Worm (Caenorhabditis elegans) whole organism, L1 larva: ENCODE data around the gene mel-46.
A peak's percentile ranks its signal among the peaks of the same experiment; 100 is the strongest.

Experiments used
- C04F5.9 ChIP-seq: sonication (generic microtip); optimal IDR thresholded peaks from 2 replicates; lab custom pipeline; 2016; ENCODE audit warnings: missing genetic modification characterization, missing compliant biosample characterization
- C16A3.4 ChIP-seq: fragments of 150-350 bp; optimal IDR thresholded peaks from 2 replicates; lab custom pipeline; 2014; ENCODE audit warnings: missing biosample characterization, missing genetic modification characterization
- C34B4.2 ChIP-seq: sonication (generic microtip); optimal IDR thresholded peaks from 2 replicates; lab custom pipeline; 2017; ENCODE audit warnings: mild to moderate bottlenecking, missing genetic modification characterization, missing compliant biosample characterization
- Y116A8C.19 ChIP-seq: sonication (generic microtip); optimal IDR thresholded peaks from 2 replicates; lab custom pipeline; 2016; ENCODE audit warnings: missing compliant biosample characterization, missing genetic modification characterization, borderline replicate concordance
- aly-2 ChIP-seq: fragments of 150-350 bp; optimal IDR thresholded peaks from 2 replicates; lab custom pipeline; 2014; ENCODE audit warnings: missing biosample characterization, missing genetic modification characterization
- blmp-1 ChIP-seq: fragments of 150-350 bp; optimal IDR thresholded peaks from 2 replicates; lab custom pipeline; 2014; ENCODE audit warnings: missing biosample characterization, missing genetic modification characterization
- ceh-88 ChIP-seq: fragments of 200-800 bp; sonication (Bioruptor generic); IDR thresholded peaks from 2 replicates; pipeline ENCODE4 v1.3.6; 2022; ENCODE audit warnings: missing genetic modification characterization, missing compliant biosample characterization
- ceh-90 ChIP-seq: sonication (generic microtip); optimal IDR thresholded peaks from 2 replicates; lab custom pipeline; 2016; ENCODE audit warnings: missing genetic modification characterization, missing compliant biosample characterization
- dsc-1 ChIP-seq: sonication (generic microtip); optimal IDR thresholded peaks from 2 replicates; lab custom pipeline; 2016; ENCODE audit warnings: mild to moderate bottlenecking, missing genetic modification characterization, missing compliant biosample characterization
- elt-2 ChIP-seq: sonication (generic microtip); optimal IDR thresholded peaks from 2 replicates; lab custom pipeline; 2016; ENCODE audit warnings: missing genetic modification characterization, mild to moderate bottlenecking, inconsistent platforms, missing compliant biosample characterization, missing genetic modification reagents
- fkh-10 ChIP-seq: sonication (generic microtip); optimal IDR thresholded peaks from 2 replicates; lab custom pipeline; 2017; ENCODE audit warnings: missing biosample characterization, missing genetic modification reagents, missing genetic modification characterization
- fos-1 ChIP-seq: fragments of 150-350 bp; optimal IDR thresholded peaks from 2 replicates; lab custom pipeline; 2014; ENCODE audit warnings: missing biosample characterization, missing genetic modification characterization
- hlh-17 ChIP-seq: fragments of 200-800 bp; sonication (Bioruptor generic); optimal IDR thresholded peaks from 2 replicates; lab custom pipeline; 2018; ENCODE audit warnings: missing genetic modification characterization, mild to moderate bottlenecking, missing compliant biosample characterization, moderate library complexity, borderline replicate concordance
- hlh-4 ChIP-seq: sonication (generic microtip); optimal IDR thresholded peaks from 2 replicates; lab custom pipeline; 2016; ENCODE audit warnings: mild to moderate bottlenecking, missing genetic modification characterization, missing compliant biosample characterization
- irx-1 ChIP-seq: sonication (generic microtip); optimal IDR thresholded peaks from 2 replicates; lab custom pipeline; 2016; ENCODE audit warnings: missing genetic modification characterization, missing compliant biosample characterization
- isw-1 ChIP-seq: fragments of 200-800 bp; sonication (Bioruptor generic); IDR thresholded peaks from 2 replicates; pipeline ENCODE4 v1.3.6; 2022; ENCODE audit warnings: missing genetic modification characterization, missing compliant biosample characterization
- lin-13 ChIP-seq: fragments of 150-350 bp; optimal IDR thresholded peaks from 2 replicates; lab custom pipeline; 2014; ENCODE audit warnings: missing biosample characterization, missing genetic modification reagents, missing genetic modification characterization
- lin-15B ChIP-seq: fragments of 150-350 bp; sonication (generic microtip); optimal IDR thresholded peaks from 3 replicates; lab custom pipeline; 2014; ENCODE audit warnings: missing biosample characterization, missing genetic modification characterization
- lin-35 ChIP-seq, 2 experiments: fragments of 150-350 bp; optimal IDR thresholded peaks; 2 replicates each; lab custom pipeline; 2014; ENCODE audit warnings: missing biosample characterization in 2 of 2, missing genetic modification characterization in 2 of 2, missing genetic modification reagents in 2 of 2
- lir-3 ChIP-seq: sonication (generic microtip); optimal IDR thresholded peaks from 2 replicates; lab custom pipeline; 2016; ENCODE audit warnings: mild to moderate bottlenecking, missing genetic modification characterization, moderate library complexity, missing compliant biosample characterization; ENCODE audit not compliant: poor library complexity
- lsy-2 ChIP-seq, 2 experiments: fragments of 150-350 bp; optimal IDR thresholded peaks; 2 replicates each; lab custom pipeline; 2014; ENCODE audit warnings: missing biosample characterization in 2 of 2, missing genetic modification characterization in 2 of 2
- mab-9 ChIP-seq: fragments of 200-800 bp; sonication (Bioruptor generic); IDR thresholded peaks from 2 replicates; pipeline ENCODE4 v1.3.6; 2022; ENCODE audit warnings: missing genetic modification reagents, missing genetic modification characterization, missing compliant biosample characterization
- mdl-1 ChIP-seq, 2 experiments: fragments of 150-350 bp; optimal IDR thresholded peaks; 2 replicates each; lab custom pipeline; 2014 to 2017; ENCODE audit warnings: missing biosample characterization in 2 of 2, missing genetic modification characterization in 2 of 2, inconsistent platforms in 1 of 2
- mep-1 ChIP-seq: fragments of 150-350 bp; optimal IDR thresholded peaks from 2 replicates; lab custom pipeline; 2014; ENCODE audit warnings: missing biosample characterization, missing genetic modification characterization
- nhr-11 ChIP-seq: fragments of 150-350 bp; optimal IDR thresholded peaks from 2 replicates; lab custom pipeline; 2014; ENCODE audit warnings: missing biosample characterization, missing genetic modification characterization
- nhr-12 ChIP-seq: sonication (generic microtip); optimal IDR thresholded peaks from 2 replicates; lab custom pipeline; 2017; ENCODE audit warnings: missing biosample characterization, missing genetic modification characterization
- nhr-19 ChIP-seq: fragments of 200-800 bp; sonication (Bioruptor generic); conservative IDR thresholded peaks from 2 replicates; pipeline ENCODE4 v1.3.6; 2022; ENCODE audit warnings: missing genetic modification characterization, missing compliant biosample characterization
- nhr-237 ChIP-seq: fragments of 150-350 bp; optimal IDR thresholded peaks from 2 replicates; lab custom pipeline; 2014; ENCODE audit warnings: missing biosample characterization, missing genetic modification characterization
- nhr-28 ChIP-seq: fragments of 150-350 bp; optimal IDR thresholded peaks from 2 replicates; lab custom pipeline; 2014; ENCODE audit warnings: missing biosample characterization, missing genetic modification characterization
- nhr-76 ChIP-seq: sonication (generic microtip); optimal IDR thresholded peaks from 2 replicates; lab custom pipeline; 2017; ENCODE audit warnings: missing biosample characterization, missing genetic modification characterization
- nhr-77 ChIP-seq: fragments of 150-350 bp; optimal IDR thresholded peaks from 2 replicates; lab custom pipeline; 2014; ENCODE audit warnings: missing biosample characterization, missing genetic modification characterization
- pax-3 ChIP-seq: fragments of 200-800 bp; sonication (Bioruptor generic); optimal IDR thresholded peaks from 2 replicates; lab custom pipeline; 2018; ENCODE audit warnings: mild to moderate bottlenecking, missing genetic modification characterization, moderate library complexity, missing compliant biosample characterization
- skn-1 ChIP-seq: fragments of 150-350 bp; optimal IDR thresholded peaks from 2 replicates; lab custom pipeline; 2014; ENCODE audit warnings: missing biosample characterization, missing genetic modification characterization
- snu-23 ChIP-seq: sonication (generic microtip); optimal IDR thresholded peaks from 2 replicates; lab custom pipeline; 2016; ENCODE audit warnings: missing genetic modification characterization, missing compliant biosample characterization
- sox-4 ChIP-seq: sonication (generic microtip); optimal IDR thresholded peaks from 2 replicates; lab custom pipeline; 2016; ENCODE audit warnings: missing genetic modification characterization, missing compliant biosample characterization
- sup-37 ChIP-seq: fragments of 200-800 bp; sonication (Bioruptor generic); optimal IDR thresholded peaks from 2 replicates; lab custom pipeline; 2018; ENCODE audit warnings: mild to moderate bottlenecking, missing genetic modification characterization, missing compliant biosample characterization
- tbx-2 ChIP-seq: sonication (generic microtip); optimal IDR thresholded peaks from 2 replicates; lab custom pipeline; 2016; ENCODE audit warnings: missing genetic modification characterization, missing compliant biosample characterization
- tlp-1 ChIP-seq: fragments of 150-350 bp; optimal IDR thresholded peaks from 2 replicates; lab custom pipeline; 2014; ENCODE audit warnings: missing biosample characterization, missing genetic modification characterization
- unc-30 ChIP-seq: sonication (generic microtip); optimal IDR thresholded peaks from 2 replicates; lab custom pipeline; 2017; ENCODE audit warnings: missing biosample characterization, missing genetic modification characterization
- unc-62 ChIP-seq: fragments of 150-350 bp; optimal IDR thresholded peaks from 2 replicates; lab custom pipeline; 2014; ENCODE audit warnings: missing biosample characterization, missing genetic modification reagents, missing genetic modification characterization
- unc-86 ChIP-seq: sonication (generic microtip); optimal IDR thresholded peaks from 2 replicates; lab custom pipeline; 2016; ENCODE audit warnings: missing genetic modification characterization, missing compliant biosample characterization
- unc-98 ChIP-seq: fragments of 200-800 bp; sonication (Bioruptor generic); IDR thresholded peaks from 2 replicates; pipeline ENCODE4 v1.3.6; 2022; ENCODE audit warnings: missing genetic modification characterization, missing compliant biosample characterization
- vab-15 ChIP-seq: sonication (generic microtip); optimal IDR thresholded peaks from 2 replicates; lab custom pipeline; 2017; ENCODE audit warnings: missing genotype, mild to moderate bottlenecking, missing genetic modification characterization, missing compliant biosample characterization
- xbp-1 ChIP-seq: sonication (generic microtip); optimal IDR thresholded peaks from 2 replicates; lab custom pipeline; 2016; ENCODE audit warnings: missing genetic modification characterization, missing compliant biosample characterization
- zip-4 ChIP-seq: fragments of 200-800 bp; sonication (Bioruptor generic); optimal IDR thresholded peaks from 2 replicates; lab custom pipeline; 2018; ENCODE audit warnings: mild to moderate bottlenecking, missing genetic modification characterization, moderate library complexity, missing compliant biosample characterization
- ztf-11 ChIP-seq, 2 experiments: sonication (generic microtip); optimal IDR thresholded peaks; 2 replicates each; lab custom pipeline; 2016 to 2017; ENCODE audit warnings: missing genetic modification characterization in 2 of 2, missing biosample characterization in 1 of 2, missing compliant biosample characterization in 1 of 2
- ztf-4 ChIP-seq: fragments of 150-350 bp; optimal IDR thresholded peaks from 2 replicates; lab custom pipeline; 2014; ENCODE audit warnings: missing biosample characterization, missing genetic modification characterization

mel-46 gene

ce11 chrIV:16865487-16865886 is 2.2 kb upstream of the mel-46 start, which contains the start of gene gtsf-1 (continued):
- TF ChIP-seq nhr-76 (tag; lab: Kevin White, UChicago), result peak; percentile 54
- peak; percentile 26 for TF ChIP-seq sox-4
- TF ChIP-seq C16A3.4, result peak; percentile 76
- peak; percentile 74 for TF ChIP-seq xbp-1
- no peak for TF ChIP-seq ceh-90 (tag; lab: Kevin White, UChicago)
- no peak for TF ChIP-seq ceh-88
- TF ChIP-seq dsc-1 (tag; lab: Kevin White, UChicago), result peak; percentile 69
- TF ChIP-seq unc-86 (tag; lab: Kevin White, UChicago), result peak; percentile 61
- peak; percentile 49 for TF ChIP-seq blmp-1 (tag; lab: Kevin White, UChicago)
- peak; percentile 83 for TF ChIP-seq lin-15B (tag; lab: Kevin White, UChicago)
- no peak for TF ChIP-seq unc-62 (GFP tag; lab: Kevin White, UChicago)
- TF ChIP-seq ztf-4 (tag; lab: Kevin White, UChicago), result no peak
- TF ChIP-seq sup-37 (GFP tag; lab: Kevin White, UChicago), result no peak
- no peak for TF ChIP-seq hlh-17
- TF ChIP-seq unc-98, result no peak
- TF ChIP-seq snu-23, result peak; percentile 86
- peak; percentile 48 for TF ChIP-seq irx-1 (tag; lab: Kevin White, UChicago)
- peak; percentile 70 for TF ChIP-seq nhr-19 (GFP tag; lab: Robert Waterston, UW)
- peak; percentile 7 for TF ChIP-seq nhr-11 (tag; lab: Kevin White, UChicago)
- peak; percentile 1 for TF ChIP-seq zip-4 (GFP tag; lab: Kevin White, UChicago)
- no peak for TF ChIP-seq vab-15 (tag; lab: Kevin White, UChicago)
- peak; percentile 74 to 85 for TF ChIP-seq lin-35 (GFP tag; optimal IDR thresholded peaks at IDR 0.05; lab: Kevin White, UChicago)
- TF ChIP-seq isw-1, result peak; percentile 83
- TF ChIP-seq nhr-77 (tag; lab: Kevin White, UChicago), result peak; percentile 47
- TF ChIP-seq tbx-2, result peak; percentile 81
- peak; percentile 40 for TF ChIP-seq fos-1 (tag; lab: Kevin White, UChicago)
- TF ChIP-seq lsy-2 (tag; optimal IDR thresholded peaks at IDR 0.05; lab: Kevin White, UChicago), result peak; percentile 77 to 87
- TF ChIP-seq elt-2 (tag; lab: Kevin White, UChicago), result peak; percentile 20
- TF ChIP-seq ztf-11 (tag; optimal IDR thresholded peaks at IDR 0.05; lab: Kevin White, UChicago), result peak in 1 of 2 experiments; percentile 44
- TF ChIP-seq lir-3, result no peak
- no peak for TF ChIP-seq C34B4.2
- peak in 1 of 2 experiments; percentile 7 for TF ChIP-seq mdl-1 (tag; optimal IDR thresholded peaks at IDR 0.05; lab: Kevin White, UChicago)
- TF ChIP-seq lin-13 (GFP tag; lab: Kevin White, UChicago), result peak; percentile 71
- TF ChIP-seq unc-30 (tag; lab: Kevin White, UChicago), result no peak
- TF ChIP-seq nhr-12 (tag; lab: Kevin White, UChicago), result no peak
- peak; percentile 51 for TF ChIP-seq mep-1 (tag; lab: Kevin White, UChicago)
- TF ChIP-seq aly-2 (tag; lab: Kevin White, UChicago), result no peak
- no peak for TF ChIP-seq tlp-1 (tag; lab: Kevin White, UChicago)
- no peak for TF ChIP-seq Y116A8C.19 (tag; lab: Kevin White, UChicago)
- TF ChIP-seq skn-1 (tag; lab: Kevin White, UChicago), result peak; percentile 86
- TF ChIP-seq mab-9 (GFP tag; lab: Robert Waterston, UW), result no peak
- TF ChIP-seq nhr-28 (tag; lab: Kevin White, UChicago), result no peak
- peak; percentile 38 for TF ChIP-seq fkh-10 (GFP tag; lab: Kevin White, UChicago)
- no peak for TF ChIP-seq hlh-4 (tag; lab: Kevin White, UChicago)
- no peak for TF ChIP-seq C04F5.9
- peak; percentile 46 for TF ChIP-seq pax-3 (tag; lab: Kevin White, UChicago)
- no peak for TF ChIP-seq nhr-237
